Worm (Caenorhabditis elegans) whole organism, late embryonic: ENCODE results near the gene Y73F4A.2.

Source experiments
- K09A11.1 ChIP-seq: sonication (generic microtip); optimal IDR thresholded peaks from 2 replicates; lab custom pipeline; 2017; ENCODE audit warnings: antibody characterized with exemption, mild to moderate bottlenecking, missing genetic modification characterization, missing compliant biosample characterization; ENCODE audit not compliant: insufficient read depth
- ama-1 ChIP-seq: fragments of 150-350 bp; optimal IDR thresholded peaks from 2 replicates; lab custom pipeline; 2014
- ceh-19 ChIP-seq: fragments of 200-800 bp; sonication (Bioruptor generic); optimal IDR thresholded peaks from 2 replicates; lab custom pipeline; 2018; ENCODE audit warnings: mild to moderate bottlenecking, missing genetic modification characterization, missing compliant biosample characterization
- ceh-2 ChIP-seq: sonication (generic microtip); optimal IDR thresholded peaks from 2 replicates; lab custom pipeline; 2016; ENCODE audit warnings: missing genotype, missing genetic modification characterization, missing compliant biosample characterization
- dmd-4 ChIP-seq: sonication (generic microtip); optimal IDR thresholded peaks from 2 replicates; lab custom pipeline; 2016; ENCODE audit warnings: borderline replicate concordance, missing genetic modification characterization, missing compliant biosample characterization
- dve-1 ChIP-seq: sonication (generic microtip); optimal IDR thresholded peaks from 2 replicates; lab custom pipeline; 2017; ENCODE audit warnings: antibody characterized with exemption, mild to moderate bottlenecking, missing genetic modification characterization, missing compliant biosample characterization
- elt-2 ChIP-seq: sonication (generic microtip); optimal IDR thresholded peaks from 2 replicates; lab custom pipeline; 2016; ENCODE audit warnings: missing genetic modification reagents, missing genetic modification characterization, missing compliant biosample characterization
- fkh-10 ChIP-seq: fragments of 150-350 bp; optimal IDR thresholded peaks from 2 replicates; lab custom pipeline; 2014; ENCODE audit warnings: missing biosample characterization, missing genetic modification reagents, missing genetic modification characterization
- pha-4 ChIP-seq: fragments of 150-350 bp; optimal IDR thresholded peaks from 2 replicates; lab custom pipeline; 2018; ENCODE audit warnings: missing biosample characterization, missing genetic modification reagents, missing genetic modification characterization
- pros-1 ChIP-seq: fragments of 150-350 bp; optimal IDR thresholded peaks from 2 replicates; lab custom pipeline; 2014; ENCODE audit warnings: missing biosample characterization, missing genetic modification reagents, missing genetic modification characterization
- rnt-1 ChIP-seq: sonication (generic microtip); optimal IDR thresholded peaks from 2 replicates; lab custom pipeline; 2016; ENCODE audit warnings: missing genetic modification characterization, missing compliant biosample characterization
- sdc-2 ChIP-seq: sonication (generic microtip); optimal IDR thresholded peaks from 2 replicates; lab custom pipeline; 2016; ENCODE audit warnings: missing genotype, missing genetic modification characterization, missing compliant biosample characterization
- sox-2 ChIP-seq: fragments of 200-800 bp; sonication (Bioruptor generic); IDR thresholded peaks from 2 replicates; pipeline ENCODE4 v1.3.6; 2022; ENCODE audit warnings: missing genetic modification reagents, missing genetic modification characterization, missing compliant biosample characterization
- tbx-2 ChIP-seq: sonication (generic microtip); optimal IDR thresholded peaks from 2 replicates; lab custom pipeline; 2016; ENCODE audit warnings: missing genetic modification characterization, missing compliant biosample characterization

DNA sequence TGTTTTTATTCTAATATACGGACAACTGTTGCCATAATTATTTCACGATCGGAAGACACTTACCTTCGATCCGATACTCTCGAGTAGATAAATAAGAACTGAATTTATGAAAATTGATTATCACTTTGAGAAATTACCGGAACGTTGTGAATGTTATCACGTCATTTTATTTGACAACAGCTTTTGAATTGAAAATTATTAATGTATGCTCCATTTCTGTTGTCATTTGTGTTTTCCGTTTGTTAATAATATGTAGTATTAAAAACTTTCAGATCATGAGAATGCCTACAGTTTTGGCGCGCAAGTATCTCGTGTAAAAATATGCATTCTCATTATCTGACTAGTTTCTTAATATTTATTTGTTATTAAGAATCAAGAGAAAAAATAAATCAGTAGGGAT, 8.8 kb downstream of the Y73F4A.2 start, which contains the start of gene C53D6.10:
- no peak for TF ChIP-seq fkh-10 (GFP tag; lab: Kevin White, UChicago)
- TF ChIP-seq sox-2, result no peak
- TF ChIP-seq pha-4 (tag; lab: Kevin White, UChicago), result no peak
- no peak for TF ChIP-seq pros-1 (tag; lab: Kevin White, UChicago)
- no peak for TF ChIP-seq ama-1 (lab: Kevin White, UChicago)
- no peak for TF ChIP-seq rnt-1 (tag; lab: Kevin White, UChicago)
- no peak for TF ChIP-seq K09A11.1
- no peak for TF ChIP-seq dve-1 (tag; lab: Kevin White, UChicago)
- no peak for TF ChIP-seq elt-2 (tag; lab: Kevin White, UChicago)
- TF ChIP-seq sdc-2 (tag; lab: Kevin White, UChicago), result no peak
- TF ChIP-seq dmd-4, result no peak
- TF ChIP-seq ceh-19, result no peak
- no peak for TF ChIP-seq tbx-2 (tag; lab: Kevin White, UChicago)
- no peak for TF ChIP-seq ceh-2 (tag; lab: Kevin White, UChicago)
